Fruit fly (Drosophila melanogaster) whole organism, embryonic: ENCODE data around the gene CG4278.

Source experiments
- Ada2b ChIP-seq: fragments of 200-800 bp; sonication (Bioruptor generic); IDR thresholded peaks from 2 replicates; pipeline ENCODE4 v1.3.6; 2022; ENCODE audit warnings: missing biosample characterization, missing genetic modification characterization
- Aef1 ChIP-seq: fragments of 200-800 bp; sonication (Bioruptor generic); IDR thresholded peaks from 3 replicates; pipeline ENCODE4 v1.3.6; 2022; ENCODE audit warnings: missing biosample characterization, missing genetic modification characterization
- C15 ChIP-seq: fragments of 200-800 bp; sonication (Bioruptor generic); IDR thresholded peaks from 3 replicates; pipeline ENCODE4 v1.3.6; 2022; ENCODE audit warnings: missing biosample characterization, missing genetic modification characterization
- CG10147 ChIP-seq: fragments of 200-800 bp; sonication (Bioruptor generic); optimal IDR thresholded peaks from 2 replicates; lab custom pipeline; 2019; ENCODE audit warnings: missing biosample characterization, mild to moderate bottlenecking, missing genetic modification characterization, moderate library complexity
- CG10543 ChIP-seq: fragments of 200-800 bp; sonication (Bioruptor generic); optimal IDR thresholded peaks from 3 replicates; lab custom pipeline; 2017; ENCODE audit warnings: missing biosample characterization, mild to moderate bottlenecking, missing genetic modification characterization, moderate library complexity
- CG12219 ChIP-seq: fragments of 200-800 bp; sonication (Bioruptor generic); optimal IDR thresholded peaks from 3 replicates; lab custom pipeline; 2018; ENCODE audit warnings: missing biosample characterization, mild to moderate bottlenecking, missing genetic modification characterization
- CG1233 ChIP-seq: fragments of 200-800 bp; sonication (Bioruptor generic); optimal IDR thresholded peaks from 4 replicates; lab custom pipeline; 2018; ENCODE audit warnings: missing biosample characterization, mild to moderate bottlenecking, missing genetic modification characterization
- CG18262 ChIP-seq: fragments of 200-800 bp; optimal IDR thresholded peaks from 3 replicates; lab custom pipeline; 2019; ENCODE audit warnings: missing biosample characterization, mild to moderate bottlenecking, missing genetic modification characterization, moderate library complexity
- CG18619 ChIP-seq: fragments of 200-800 bp; sonication (Bioruptor generic); optimal IDR thresholded peaks from 3 replicates; lab custom pipeline; 2017; ENCODE audit warnings: missing biosample characterization, mild to moderate bottlenecking, missing genetic modification characterization
- CG3065 ChIP-seq: fragments of 200-800 bp; sonication (Bioruptor generic); optimal IDR thresholded peaks from 2 replicates; lab custom pipeline; 2016; ENCODE audit warnings: missing biosample characterization, missing genetic modification characterization
- CG3995 ChIP-seq: fragments of 200-800 bp; sonication (Bioruptor generic); optimal IDR thresholded peaks from 3 replicates; lab custom pipeline; 2016; ENCODE audit warnings: missing biosample characterization, missing genetic modification characterization
- CG42726 ChIP-seq: fragments of 200-800 bp; sonication (Bioruptor generic); IDR thresholded peaks from 2 replicates; pipeline ENCODE4 v1.3.6; 2022; ENCODE audit warnings: missing biosample characterization, missing genetic modification characterization; ENCODE audit not compliant: partially characterized antibody
- CG6175 ChIP-seq: fragments of 200-800 bp; sonication (Bioruptor generic); IDR thresholded peaks from 3 replicates; pipeline ENCODE4 v1.3.6; 2022; ENCODE audit warnings: missing biosample characterization, missing genetic modification characterization
- CG6272 ChIP-seq: fragments of 200-800 bp; sonication (Bioruptor generic); IDR thresholded peaks from 2 replicates; pipeline ENCODE4 v1.3.6; 2022; ENCODE audit warnings: missing biosample characterization, missing genetic modification characterization
- CG6683 ChIP-seq: fragments of 200-800 bp; sonication (Bioruptor generic); optimal IDR thresholded peaks from 2 replicates; lab custom pipeline; 2017; ENCODE audit warnings: missing biosample characterization, mild to moderate bottlenecking, missing genetic modification characterization, missing genetic modification reagents
- CG6854 ChIP-seq: fragments of 200-800 bp; sonication (Bioruptor generic); optimal IDR thresholded peaks from 3 replicates; lab custom pipeline; 2017; ENCODE audit warnings: missing biosample characterization, mild to moderate bottlenecking, missing genetic modification characterization
- CG8290 ChIP-seq, 3 experiments: fragments of 200-800 bp; sonication (Bioruptor generic); optimal IDR thresholded peaks; 2 replicates each; lab custom pipeline; 2016 to 2019; ENCODE audit warnings: missing biosample characterization in 3 of 3, missing genetic modification characterization in 3 of 3, mild to moderate bottlenecking in 2 of 3, moderate library complexity in 1 of 3
- CTCF ChIP-seq: fragments of 200-800 bp; sonication (Bioruptor generic); optimal IDR thresholded peaks from 2 replicates; lab custom pipeline; 2017; ENCODE audit warnings: missing biosample characterization, mild to moderate bottlenecking, missing genetic modification characterization, moderate library complexity
- CrebB ChIP-seq: fragments of 200-800 bp; sonication (Bioruptor generic); optimal IDR thresholded peaks from 3 replicates; lab custom pipeline; 2018; ENCODE audit warnings: missing biosample characterization, mild to moderate bottlenecking, missing genetic modification characterization
- D ChIP-seq, 2 experiments: fragments of 200-800 bp in 1 of 2; fragments of >200 bp in 1 of 2; sonication (Bioruptor generic) in 1 of 2; optimal IDR thresholded peaks; 2 replicates in 1 of 2; 3 replicates in 1 of 2; lab custom pipeline; 2017; ENCODE audit warnings: mild to moderate bottlenecking in 1 of 2, missing biosample characterization in 1 of 2, missing genetic modification characterization in 1 of 2, missing genetic modification reagents in 1 of 2
- D19A ChIP-seq: fragments of 200-800 bp; optimal IDR thresholded peaks from 3 replicates; lab custom pipeline; 2019; ENCODE audit warnings: missing biosample characterization, mild to moderate bottlenecking, missing genetic modification characterization, moderate library complexity
- Dek ChIP-seq: fragments of 200-800 bp; sonication (Bioruptor generic); optimal IDR thresholded peaks from 3 replicates; lab custom pipeline; 2019; ENCODE audit warnings: missing biosample characterization, mild to moderate bottlenecking, missing genetic modification characterization, moderate library complexity
- Elba2 ChIP-seq: fragments of 200-800 bp; sonication (Bioruptor generic); optimal IDR thresholded peaks from 3 replicates; lab custom pipeline; 2016; ENCODE audit warnings: missing biosample characterization, missing genetic modification characterization
- HLH54F ChIP-seq: fragments of 200-800 bp; sonication (Bioruptor generic); optimal IDR thresholded peaks from 3 replicates; lab custom pipeline; 2016; ENCODE audit warnings: missing biosample characterization, missing genetic modification characterization
- Myb ChIP-seq: fragments of 200-800 bp; sonication (Bioruptor generic); optimal IDR thresholded peaks from 2 replicates; lab custom pipeline; 2016; ENCODE audit warnings: missing biosample characterization, missing genetic modification characterization
- PHDP ChIP-seq: fragments of 200-800 bp; sonication (Bioruptor generic); optimal IDR thresholded peaks from 3 replicates; lab custom pipeline; 2018; ENCODE audit warnings: missing biosample characterization, mild to moderate bottlenecking, missing genetic modification characterization, moderate library complexity
- Ptx1 ChIP-seq: fragments of 200-800 bp; sonication (Bioruptor generic); IDR thresholded peaks from 2 replicates; pipeline ENCODE4 v1.3.6; 2022; ENCODE audit warnings: missing biosample characterization, missing genetic modification characterization
- Spps ChIP-seq: fragments of 200-800 bp; sonication (Bioruptor generic); optimal IDR thresholded peaks from 2 replicates; lab custom pipeline; 2018; ENCODE audit warnings: missing biosample characterization, mild to moderate bottlenecking, missing genetic modification characterization
- Sry-β ChIP-seq: fragments of 200-800 bp; sonication (Bioruptor generic); optimal IDR thresholded peaks from 2 replicates; lab custom pipeline; 2018; ENCODE audit warnings: missing biosample characterization, mild to moderate bottlenecking, missing genetic modification characterization, moderate library complexity
- abd-A ChIP-seq: fragments of 200-800 bp; sonication (Bioruptor generic); optimal IDR thresholded peaks from 3 replicates; lab custom pipeline; 2019; ENCODE audit warnings: missing biosample characterization, mild to moderate bottlenecking, missing genetic modification characterization, moderate library complexity
- amos ChIP-seq: fragments of 200-800 bp; sonication (Bioruptor generic); IDR thresholded peaks from 2 replicates; pipeline ENCODE4 v1.3.6; 2022; ENCODE audit warnings: missing biosample characterization, missing genetic modification characterization; ENCODE audit not compliant: partially characterized antibody
- aop ChIP-seq: fragments of 200-800 bp; sonication (Bioruptor generic); IDR thresholded peaks from 2 replicates; pipeline ENCODE4 v1.3.6; 2022; ENCODE audit warnings: missing biosample characterization, missing genetic modification characterization
- ash1 ChIP-seq: fragments of 200-800 bp; sonication (Bioruptor generic); optimal IDR thresholded peaks from 2 replicates; lab custom pipeline; 2018; ENCODE audit warnings: missing biosample characterization, mild to moderate bottlenecking, missing genetic modification characterization
- ato ChIP-seq: fragments of 200-800 bp; sonication (Bioruptor generic); IDR thresholded peaks from 2 replicates; pipeline ENCODE4 v1.3.6; 2022; ENCODE audit warnings: missing biosample characterization, missing genetic modification characterization; ENCODE audit not compliant: partially characterized antibody
- cad ChIP-seq: fragments of >200 bp; optimal IDR thresholded peaks from 2 replicates; lab custom pipeline; 2017; ENCODE audit warnings: missing biosample characterization, missing genetic modification characterization
- fru ChIP-seq: fragments of >200 bp; optimal IDR thresholded peaks from 2 replicates; lab custom pipeline; 2017
- ham ChIP-seq: fragments of 200-800 bp; sonication (Bioruptor generic); IDR thresholded peaks from 2 replicates; pipeline ENCODE4 v1.3.6; 2022; ENCODE audit warnings: missing biosample characterization, missing genetic modification characterization
- hth ChIP-seq: fragments of >200 bp; optimal IDR thresholded peaks from 2 replicates; lab custom pipeline; 2017; ENCODE audit warnings: inconsistent platforms
- mirr ChIP-seq: fragments of 200-800 bp; sonication (Bioruptor generic); optimal IDR thresholded peaks from 3 replicates; lab custom pipeline; 2018; ENCODE audit warnings: missing biosample characterization, mild to moderate bottlenecking, missing genetic modification characterization
- nau ChIP-seq: fragments of 200-800 bp; sonication (Bioruptor generic); optimal IDR thresholded peaks from 3 replicates; lab custom pipeline; 2017; ENCODE audit warnings: missing biosample characterization, mild to moderate bottlenecking, missing genetic modification characterization, missing genetic modification reagents
- oc ChIP-seq: fragments of 200-800 bp; sonication (Bioruptor generic); optimal IDR thresholded peaks from 2 replicates; lab custom pipeline; 2018; ENCODE audit warnings: missing biosample characterization, mild to moderate bottlenecking, missing genetic modification characterization, moderate library complexity
- pan ChIP-seq, 4 experiments: fragments of >200 bp in 3 of 4; fragments of 200-800 bp in 1 of 4; sonication (Bioruptor generic) in 1 of 4; optimal IDR thresholded peaks in 3 of 4; IDR thresholded peaks in 1 of 4; 2 replicates each; pipeline versions ENCODE4 v1.3.6 to Lab custom; 2017 to 2022; ENCODE audit warnings: missing biosample characterization in 2 of 4, missing genetic modification characterization in 2 of 4, mixed read lengths in 1 of 4
- pita ChIP-seq: fragments of 200-800 bp; sonication (Bioruptor generic); optimal IDR thresholded peaks from 2 replicates; lab custom pipeline; 2017; ENCODE audit warnings: missing biosample characterization, mild to moderate bottlenecking, missing genetic modification characterization
- psq ChIP-seq: fragments of 200-800 bp; sonication (Bioruptor generic); optimal IDR thresholded peaks from 2 replicates; lab custom pipeline; 2017; ENCODE audit warnings: missing biosample characterization, missing genetic modification characterization
- ssp ChIP-seq: fragments of 200-800 bp; sonication (Bioruptor generic); IDR thresholded peaks from 2 replicates; pipeline ENCODE4 v1.3.6; 2022; ENCODE audit warnings: missing biosample characterization, missing genetic modification characterization
- tll ChIP-seq, 2 experiments: fragments of 200-800 bp in 1 of 2; fragments of >200 bp in 1 of 2; sonication (Bioruptor generic) in 1 of 2; optimal IDR thresholded peaks; 2 replicates each; lab custom pipeline; 2017 to 2019; ENCODE audit warnings: missing biosample characterization in 2 of 2, missing genetic modification characterization in 2 of 2, mild to moderate bottlenecking in 1 of 2, moderate library complexity in 1 of 2
- trem ChIP-seq: fragments of 200-800 bp; optimal IDR thresholded peaks from 3 replicates; lab custom pipeline; 2019; ENCODE audit warnings: missing biosample characterization, mild to moderate bottlenecking, missing genetic modification characterization, moderate library complexity

Gene CG4278

DNA sequence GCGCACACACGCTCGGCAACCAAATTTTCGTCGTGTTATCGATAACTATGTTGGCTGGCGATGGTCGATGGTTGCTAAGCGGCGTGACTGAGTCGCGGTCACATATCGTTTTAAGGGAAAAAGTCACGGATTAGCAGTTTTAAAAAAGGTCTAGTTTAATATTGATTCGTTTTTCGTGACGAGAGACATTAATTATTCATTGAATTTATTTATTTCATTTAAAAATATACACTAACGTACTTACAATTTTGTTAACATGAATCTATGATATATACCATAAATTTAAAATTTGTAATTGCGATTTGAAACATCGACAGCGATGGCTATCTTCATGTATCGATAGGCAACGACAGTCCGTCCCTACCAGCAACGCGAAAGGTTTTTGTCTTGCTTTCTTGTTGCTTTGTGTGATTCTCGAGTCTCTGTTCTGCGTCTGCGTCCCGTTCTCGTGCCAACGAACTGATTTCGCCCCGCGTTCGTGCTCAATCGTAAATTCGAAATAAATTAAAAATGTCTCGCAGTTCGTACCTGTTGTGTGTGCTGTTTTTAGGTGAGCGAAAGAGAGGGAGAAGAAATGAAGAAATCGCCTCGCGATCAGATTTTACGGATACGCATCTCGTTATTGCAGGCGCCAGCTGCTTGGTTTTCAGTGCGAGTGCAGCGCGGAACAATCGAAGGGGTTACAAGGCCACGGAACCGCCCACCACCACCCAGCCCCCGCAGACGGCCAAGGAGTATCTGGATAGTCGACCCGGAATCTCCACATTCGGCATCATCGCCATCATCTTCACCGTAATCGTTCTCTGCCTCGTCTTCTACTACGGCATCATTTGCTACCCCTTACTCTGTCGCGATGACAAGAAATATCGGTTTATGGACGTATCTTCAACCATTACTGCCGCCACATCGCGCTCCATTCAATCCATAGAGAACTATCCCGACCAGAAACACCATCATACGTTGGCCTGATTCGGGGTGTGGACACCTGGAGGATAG lies 26.0 kb downstream of the CG4278 start, which contains the start of the genes Hyls1, chif and CG4455 (continued):
- TF ChIP-seq CG6175 (0 out of 3 replicates have a peak, but pooled peaks have one; percentile 7), Myb (no peak), HLH54F (GFP tag; lab: Kevin White, UChicago) (no peak), CG1233 (GFP tag; lab: Kevin White, UChicago) (no peak), nau (GFP tag; lab: Kevin White, UChicago) (no peak), ham (no peak), ssp (GFP tag; lab: Robert Waterston, UW) (0 out of 2 replicates have a peak, but pooled peaks have one; percentile 8), abd-A (tag; lab: Kevin White, UChicago) (peak; percentile 25), Dek (tag; lab: Kevin White, UChicago) (peak; percentile 41), CG8290 (GFP tag; optimal IDR thresholded peaks at IDR 0.05; lab: Kevin White, UChicago) (no peak), CG8290 (tag; optimal IDR thresholded peaks at IDR 0.05; lab: Kevin White, UChicago) (peak; percentile 23), hth (lab: Kevin White, UChicago) (no peak), CG3065 (GFP tag; lab: Kevin White, UChicago) (no peak), Spps (no peak), mirr (GFP tag; lab: Kevin White, UChicago) (no peak), pan (optimal IDR thresholded peaks at IDR 0.05; lab: Kevin White, UChicago) (no peak), pan (GFP tag; optimal IDR thresholded peaks at IDR 0.05 in 1 of 2, IDR thresholded peaks at IDR 0.05 in 1 of 2) (peak in 1 of 2 experiments; percentile 41), CG18619 (GFP tag; lab: Kevin White, UChicago) (peak; percentile 19), Sry-β (peak; percentile 34), aop (no peak), CG6854 (GFP tag; lab: Kevin White, UChicago) (no peak), fru (lab: Kevin White, UChicago) (no peak), CG10147 (GFP tag; lab: Kevin White, UChicago) (peak; percentile 41), CG10543 (GFP tag; lab: Kevin White, UChicago) (peak; percentile 45), Ada2b (GFP tag; lab: Robert Waterston, UW) (no peak), CG6272 (no peak), trem (tag; lab: Kevin White, UChicago) (peak; percentile 81), ato (GFP tag; lab: Robert Waterston, UW) (peak; percentile 65; the same call in 1 of the 2 replicates), Elba2 (GFP tag; lab: Kevin White, UChicago) (no peak), CG6683 (GFP tag; lab: Kevin White, UChicago) (no peak), amos (peak; percentile 86), CG3995 (GFP tag; lab: Kevin White, UChicago) (peak; percentile 99), D19A (tag; lab: Kevin White, UChicago) (peak; percentile 42), psq (GFP tag; lab: Kevin White, UChicago) (peak; percentile 39), CTCF (GFP tag; lab: Kevin White, UChicago) (peak; percentile 10), CrebB (no peak), D (optimal IDR thresholded peaks at IDR 0.05; lab: Kevin White, UChicago) (peak; percentile 67), D (GFP tag; optimal IDR thresholded peaks at IDR 0.05; lab: Kevin White, UChicago) (peak; percentile 40), pita (GFP tag; lab: Kevin White, UChicago) (no peak), PHDP (tag; lab: Kevin White, UChicago) (no peak), CG12219 (GFP tag; lab: Kevin White, UChicago) (no peak), Aef1 (GFP tag; lab: Robert Waterston, UW) (no peak), C15 (GFP tag; lab: Robert Waterston, UW) (no peak), cad (GFP tag; lab: Kevin White, UChicago) (no peak), tll (GFP tag; optimal IDR thresholded peaks at IDR 0.05; lab: Kevin White, UChicago) (peak in 1 of 2 experiments; percentile 9), CG42726 (GFP tag; lab: Robert Waterston, UW) (peak; percentile 72), CG18262 (tag; lab: Kevin White, UChicago) (peak; percentile 51), Ptx1 (GFP tag; lab: Robert Waterston, UW) (peak; percentile 20; the same call in 1 of the 2 replicates), ash1 (GFP tag; lab: Kevin White, UChicago) (no peak), oc (tag; lab: Kevin White, UChicago) (peak; percentile 63)
